Fruit fly (Drosophila melanogaster): ENCODE results near the gene Jhbp7.

The Jhbp7 gene

DNA sequence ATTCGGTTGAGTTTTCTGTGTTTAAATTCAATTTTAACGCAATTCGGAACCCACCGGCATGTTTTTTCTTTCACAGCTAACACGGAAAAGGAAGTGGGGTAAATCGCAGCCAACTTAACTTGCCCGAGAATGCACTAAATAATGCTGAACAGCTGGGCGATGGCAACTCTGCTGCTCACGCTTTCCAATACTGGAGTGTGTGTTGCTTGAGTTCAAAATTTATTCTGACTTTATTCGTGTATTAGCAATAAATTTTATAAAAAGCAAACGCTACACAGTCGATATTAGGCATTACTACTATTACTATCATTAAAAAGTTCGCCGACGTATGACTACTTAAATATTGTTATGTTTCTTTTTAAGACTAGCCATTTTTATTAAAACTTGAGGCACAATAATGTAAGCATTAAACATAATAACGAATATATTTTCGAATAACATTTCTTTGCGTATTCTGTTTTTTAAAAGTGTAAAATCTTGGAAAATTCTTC lies 10.0 kb downstream of the Jhbp7 start, which contains the start of the genes RpS27 and Nup37 (continued):
- no peak for TF ChIP-seq Eip93F (GFP tag; optimal IDR thresholded peaks at IDR 0.05)
- TF ChIP-seq Eip78C (GFP tag), result peak; percentile 97
- peak; percentile 90 for TF ChIP-seq Blimp-1 (GFP tag; optimal IDR thresholded peaks at IDR 0.05)
- TF ChIP-seq CG9139 (GFP tag; optimal IDR thresholded peaks at IDR 0.05), result peak; percentile 94
- peak; percentile 88 for TF ChIP-seq CG3032 (tag; optimal IDR thresholded peaks at IDR 0.05)
- peak; percentile 95 for TF ChIP-seq Sox102F (GFP tag; optimal IDR thresholded peaks at IDR 0.05)
- peak; percentile 89 for TF ChIP-seq CG8632 (GFP tag; optimal IDR thresholded peaks at IDR 0.05)
- no peak for TF ChIP-seq CG6276 (GFP tag; optimal IDR thresholded peaks at IDR 0.05)
- TF ChIP-seq CG31627 (GFP tag; optimal IDR thresholded peaks at IDR 0.05), result peak; percentile 97
- peak in 1 of 2 experiments; percentile 98 for TF ChIP-seq salr (GFP tag; optimal IDR thresholded peaks at IDR 0.05)
- TF ChIP-seq dsx (GFP tag; optimal IDR thresholded peaks at IDR 0.05; ENCODE audit: poor library complexity, severe bottlenecking), result peak; percentile 74
- peak; percentile 92 for TF ChIP-seq acj6 (GFP tag; optimal IDR thresholded peaks at IDR 0.05)
- TF ChIP-seq Hr38 (GFP tag; optimal IDR thresholded peaks at IDR 0.05), result no peak
- peak; percentile 91 for TF ChIP-seq dac (GFP tag; optimal IDR thresholded peaks at IDR 0.05)
- peak; percentile 91 for TF ChIP-seq Sox14 (GFP tag; optimal IDR thresholded peaks at IDR 0.05)
- peak; percentile 90 for TF ChIP-seq CG1621 (tag; optimal IDR thresholded peaks at IDR 0.05)
- peak; percentile 96 for TF ChIP-seq CG6163 (GFP tag; IDR thresholded peaks at IDR 0.05)
- TF ChIP-seq fkh (GFP tag; optimal IDR thresholded peaks at IDR 0.05), result peak; percentile 94
- peak; percentile 97 for TF ChIP-seq Hr39 (GFP tag; optimal IDR thresholded peaks at IDR 0.05)
- peak; percentile 92 for TF ChIP-seq CG34406 (GFP tag; optimal IDR thresholded peaks at IDR 0.05)
- TF ChIP-seq CG8319 (GFP tag; optimal IDR thresholded peaks at IDR 0.05), result peak; percentile 95
- TF ChIP-seq Hr4 (GFP tag; optimal IDR thresholded peaks at IDR 0.05), result no peak
- peak; percentile 98 for TF ChIP-seq lz (GFP tag; optimal IDR thresholded peaks at IDR 0.05)
- peak; percentile 77 for TF ChIP-seq CG11294 (GFP tag; IDR thresholded peaks at IDR 0.05)
- TF ChIP-seq eg (GFP tag; IDR thresholded peaks at IDR 0.05), result peak; percentile 93

dm6 chr3R:25249145-25250141 lies 12.0 kb downstream of the Jhbp7 start, which contains the start of gene Nup358:
Gene Nup358, plus strand, starts transcription at chr3R:25249348.
- TF ChIP-seq CG31627 (GFP tag; optimal IDR thresholded peaks at IDR 0.05), result peak; percentile 4
- peak; percentile 37 for TF ChIP-seq esn (GFP tag; optimal IDR thresholded peaks at IDR 0.05)
- TF ChIP-seq Lpt (GFP tag; optimal IDR thresholded peaks at IDR 0.05), result no peak
- no peak for TF ChIP-seq CG1621 (tag; optimal IDR thresholded peaks at IDR 0.05)

dm6 chr3R:25258628-25259240 lies 21.3 kb downstream of the Jhbp7 start, which contains the start of gene CG11857:
Gene CG11857, plus strand, starts transcription at chr3R:25258898.
- TF ChIP-seq spab (GFP tag; optimal IDR thresholded peaks at IDR 0.05) (no peak), Hr39 (GFP tag; optimal IDR thresholded peaks at IDR 0.05) (peak; percentile 98), CG8319 (GFP tag; optimal IDR thresholded peaks at IDR 0.05) (peak; percentile 93), Eip93F (GFP tag; optimal IDR thresholded peaks at IDR 0.05) (peak; percentile 89), CG6163 (GFP tag; IDR thresholded peaks at IDR 0.05) (peak; percentile 98), dac (GFP tag; optimal IDR thresholded peaks at IDR 0.05) (peak; percentile 94), esn (GFP tag; optimal IDR thresholded peaks at IDR 0.05) (peak; percentile 98), Sox15 (GFP tag; optimal IDR thresholded peaks at IDR 0.05) (peak; percentile 96), pdm3 (GFP tag; optimal IDR thresholded peaks at IDR 0.05) (peak; percentile 97), lz (GFP tag; optimal IDR thresholded peaks at IDR 0.05) (peak; percentile 98), net (GFP tag; optimal IDR thresholded peaks at IDR 0.05) (peak; percentile 94), Gug (GFP tag; IDR thresholded peaks at IDR 0.05) (peak; percentile 98), CG7368 (GFP tag; optimal IDR thresholded peaks at IDR 0.05) (peak; percentile 93), CG9139 (GFP tag; optimal IDR thresholded peaks at IDR 0.05) (no peak), Sox102F (GFP tag; optimal IDR thresholded peaks at IDR 0.05) (no peak), CG11902 (GFP tag; optimal IDR thresholded peaks at IDR 0.05) (peak; percentile 96), topi (GFP tag; optimal IDR thresholded peaks at IDR 0.05) (peak; percentile 97), OdsH (GFP tag; optimal IDR thresholded peaks at IDR 0.05) (peak; percentile 97), Eip78C (GFP tag) (peak; percentile 98), Hr38 (GFP tag; optimal IDR thresholded peaks at IDR 0.05) (peak; percentile 82), vri (GFP tag; optimal IDR thresholded peaks at IDR 0.05) (peak; percentile 94), ss (GFP tag; optimal IDR thresholded peaks at IDR 0.05) (peak in 1 of 2 experiments; percentile 91), CG3919 (GFP tag; optimal IDR thresholded peaks at IDR 0.05) (peak; percentile 96), eg (GFP tag; IDR thresholded peaks at IDR 0.05) (peak; percentile 98), CG3032 (tag; optimal IDR thresholded peaks at IDR 0.05) (peak; percentile 98), cyc (GFP tag; optimal IDR thresholded peaks at IDR 0.05) (peak; percentile 97), fd85E (GFP tag; optimal IDR thresholded peaks at IDR 0.05) (no peak), Lpt (GFP tag; optimal IDR thresholded peaks at IDR 0.05) (peak; percentile 89), CG11762 (GFP tag; optimal IDR thresholded peaks at IDR 0.05; ENCODE audit: insufficient read depth) (peak; percentile 90)
